Fruit fly (Drosophila melanogaster) whole organism: ENCODE results near the gene Rnmt.

ENCODE experiments used
- CG8478 ChIP-seq: fragments of >200 bp; optimal IDR thresholded peaks from 2 replicates; lab custom pipeline; 2018; ENCODE audit warnings: inconsistent platforms
- Dll ChIP-seq: fragments of >200 bp; optimal IDR thresholded peaks from 2 replicates; lab custom pipeline; 2017
- EcR ChIP-seq, 2 experiments: fragments of >200 bp; optimal IDR thresholded peaks; 2 replicates each; lab custom pipeline; 2017; ENCODE audit warnings: missing biosample characterization in 2 of 2, missing genetic modification characterization in 2 of 2, missing genetic modification reagents in 2 of 2
- pan ChIP-seq: fragments of >200 bp; optimal IDR thresholded peaks from 2 replicates; lab custom pipeline; 2017
- psq ChIP-seq: fragments of >200 bp; optimal IDR thresholded peaks from 2 replicates; lab custom pipeline; 2017
- usp ChIP-seq: fragments of >200 bp; optimal IDR thresholded peaks from 2 replicates; lab custom pipeline; 2017; ENCODE audit warnings: missing biosample characterization, missing genetic modification characterization, mixed read lengths

DNA sequence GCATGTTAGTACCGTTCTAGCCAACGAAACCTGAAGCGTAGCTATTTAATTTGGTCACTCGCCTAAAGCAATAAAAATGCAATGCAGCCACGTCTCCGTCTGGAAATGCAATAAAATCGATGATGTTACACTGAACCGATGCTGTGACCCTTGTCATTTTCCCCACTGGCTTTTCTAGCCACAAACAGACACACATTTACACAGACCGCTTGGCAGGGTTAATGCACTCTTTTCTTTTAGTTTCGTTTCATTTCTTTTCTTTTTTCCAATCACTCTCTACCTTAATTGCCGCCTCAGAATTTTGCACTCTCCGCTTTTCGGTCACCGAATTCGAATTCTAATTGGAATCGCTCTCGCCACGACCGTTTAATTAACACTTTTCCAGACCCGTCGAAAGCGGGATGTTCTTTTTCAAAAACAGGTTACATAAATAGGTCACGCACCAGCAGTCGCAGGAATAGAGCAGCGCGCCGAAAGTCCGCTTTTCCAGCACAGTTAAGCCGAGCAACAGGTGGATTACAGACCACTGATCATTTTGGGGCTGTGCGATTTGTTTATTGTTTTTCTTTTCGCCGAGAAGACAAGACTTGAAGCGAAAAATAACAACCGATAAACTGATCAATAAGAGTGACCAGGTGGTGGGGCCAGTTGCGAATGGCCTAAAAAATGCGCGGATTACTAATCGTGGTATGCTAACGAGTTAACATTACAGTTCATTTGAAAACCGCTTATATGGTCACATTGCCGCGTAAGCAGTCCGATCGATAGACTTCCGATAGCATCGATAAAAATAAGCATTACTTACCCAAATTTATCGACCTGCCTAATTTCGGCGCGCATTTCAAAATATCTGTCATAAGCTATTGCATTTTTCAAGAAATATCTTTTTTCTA is 47.7 kb downstream of the Rnmt start, which contains the start of gene ck:
- TF ChIP-seq CG8478 (lab: Kevin White, UChicago) (no peak), pan (no peak), psq (lab: Kevin White, UChicago) (no peak), usp (GFP tag; lab: Kevin White, UChicago) (no peak), Dll (no peak), EcR (GFP tag; optimal IDR thresholded peaks at IDR 0.05; lab: Kevin White, UChicago) (peak in 1 of 2 experiments; percentile 77)
